Worm (Caenorhabditis elegans): Measurements from ENCODE around the gene nspd-9.

- no peak for TF ChIP-seq fkh-10 (GFP tag; optimal IDR thresholded peaks at IDR 0.05)
- TF ChIP-seq nfya-1 (tag; optimal IDR thresholded peaks at IDR 0.05; ENCODE audit: insufficient read depth), result no peak
- no peak for TF ChIP-seq nhr-28 (tag; optimal IDR thresholded peaks at IDR 0.05)
- TF ChIP-seq ztf-11 (tag; optimal IDR thresholded peaks at IDR 0.05), result no peak
- TF ChIP-seq egl-27 (tag; optimal IDR thresholded peaks at IDR 0.05), result no peak
Measured at ce11 chrIII:4859039-4859438, 28.9 kb upstream of the nspd-9 start, which contains the start of gene C35D10.6.

All from whole organism, L3 larva.